Fruit fly (Drosophila melanogaster) whole organism, prepupa: Measurements from ENCODE around the gene CG17855.
A peak's percentile ranks its signal among the peaks of the same experiment; 100 is the strongest.

Source experiments
- CG10631 ChIP-seq: fragments of 200-800 bp; sonication (Bioruptor generic); optimal IDR thresholded peaks from 2 replicates; lab custom pipeline; 2016; ENCODE audit warnings: missing biosample characterization, missing genetic modification characterization
- CG10669 ChIP-seq: fragments of 200-800 bp; sonication (Bioruptor generic); optimal IDR thresholded peaks from 3 replicates; lab custom pipeline; 2018; ENCODE audit warnings: missing biosample characterization, mild to moderate bottlenecking, missing genetic modification characterization, moderate library complexity
- CG11294 ChIP-seq: fragments of 200-800 bp; sonication (Bioruptor generic); IDR thresholded peaks from 2 replicates; pipeline ENCODE4 v1.3.6; 2022; ENCODE audit warnings: missing biosample characterization, missing genetic modification characterization
- CG11902 ChIP-seq: fragments of 200-800 bp; sonication (Bioruptor generic); optimal IDR thresholded peaks from 3 replicates; lab custom pipeline; 2016; ENCODE audit warnings: missing biosample characterization, missing genetic modification characterization
- CG15336 ChIP-seq: fragments of 200-800 bp; sonication (Bioruptor generic); IDR thresholded peaks from 2 replicates; pipeline ENCODE4 v1.3.6; 2022; ENCODE audit warnings: missing biosample characterization, missing genetic modification characterization
- CG1621 ChIP-seq: fragments of 200-800 bp; sonication (Bioruptor generic); optimal IDR thresholded peaks from 3 replicates; lab custom pipeline; 2018; ENCODE audit warnings: missing biosample characterization, mild to moderate bottlenecking, missing genetic modification characterization
- CG16779 ChIP-seq: fragments of 200-800 bp; sonication (Bioruptor generic); optimal IDR thresholded peaks from 3 replicates; lab custom pipeline; 2017; ENCODE audit warnings: missing biosample characterization, mild to moderate bottlenecking, missing genetic modification characterization
- CG3032 ChIP-seq: fragments of 200-800 bp; optimal IDR thresholded peaks from 2 replicates; lab custom pipeline; 2019; ENCODE audit warnings: missing biosample characterization, mild to moderate bottlenecking, missing genetic modification characterization, moderate library complexity
- CG31627 ChIP-seq: fragments of 200-800 bp; sonication (Bioruptor generic); optimal IDR thresholded peaks from 3 replicates; lab custom pipeline; 2016; ENCODE audit warnings: missing biosample characterization, missing genetic modification characterization
- CG32006 ChIP-seq: fragments of 200-800 bp; sonication (Bioruptor generic); optimal IDR thresholded peaks from 3 replicates; lab custom pipeline; 2017; ENCODE audit warnings: missing biosample characterization, mild to moderate bottlenecking, missing genetic modification characterization
- CG3919 ChIP-seq: fragments of 200-800 bp; sonication (Bioruptor generic); optimal IDR thresholded peaks from 3 replicates; lab custom pipeline; 2016; ENCODE audit warnings: missing biosample characterization, missing genetic modification characterization
- CG6163 ChIP-seq: fragments of 200-800 bp; sonication (Bioruptor generic); IDR thresholded peaks from 3 replicates; pipeline ENCODE4 v1.3.6; 2022; ENCODE audit warnings: missing biosample characterization, missing genetic modification characterization
- CG6276 ChIP-seq: fragments of 200-800 bp; sonication (Bioruptor generic); optimal IDR thresholded peaks from 2 replicates; lab custom pipeline; 2017; ENCODE audit warnings: missing biosample characterization, mild to moderate bottlenecking, missing genetic modification characterization
- CG6792 ChIP-seq: fragments of 200-800 bp; sonication (Bioruptor generic); optimal IDR thresholded peaks from 3 replicates; lab custom pipeline; 2016; ENCODE audit warnings: missing biosample characterization, missing genetic modification characterization
- CG7368 ChIP-seq: fragments of 200-800 bp; sonication (Bioruptor generic); optimal IDR thresholded peaks from 3 replicates; lab custom pipeline; 2016; ENCODE audit warnings: missing biosample characterization, missing genetic modification characterization
- CG8319 ChIP-seq: fragments of 200-800 bp; sonication (Bioruptor generic); optimal IDR thresholded peaks from 3 replicates; lab custom pipeline; 2016; ENCODE audit warnings: missing biosample characterization, missing genetic modification characterization
- Eip78C ChIP-seq: fragments of 200-800 bp; sonication (Bioruptor generic); peaks from one replicate; lab custom pipeline; 2016; ENCODE audit warnings: missing biosample characterization, missing genetic modification characterization
- Eip93F ChIP-seq: fragments of 200-800 bp; sonication (Bioruptor generic); optimal IDR thresholded peaks from 2 replicates; lab custom pipeline; 2016; ENCODE audit warnings: missing biosample characterization, mild to moderate bottlenecking, missing genetic modification characterization
- Ets21C ChIP-seq: fragments of 200-800 bp; sonication (Bioruptor generic); optimal IDR thresholded peaks from 3 replicates; lab custom pipeline; 2016; ENCODE audit warnings: missing biosample characterization, missing genetic modification characterization
- Ets96B ChIP-seq: fragments of 200-800 bp; optimal IDR thresholded peaks from 2 replicates; lab custom pipeline; 2019; ENCODE audit warnings: missing biosample characterization, mild to moderate bottlenecking, missing genetic modification characterization, moderate library complexity
- Gug ChIP-seq: fragments of 200-800 bp; sonication (Bioruptor generic); IDR thresholded peaks from 2 replicates; pipeline ENCODE4 v1.3.6; 2022; ENCODE audit warnings: missing biosample characterization, missing genetic modification characterization
- Hr38 ChIP-seq: sonication (Bioruptor generic); optimal IDR thresholded peaks from 2 replicates; lab custom pipeline; 2016; ENCODE audit warnings: missing biosample characterization, missing genetic modification characterization
- Hr39 ChIP-seq: fragments of 200-800 bp; sonication (Bioruptor generic); optimal IDR thresholded peaks from 2 replicates; lab custom pipeline; 2016; ENCODE audit warnings: missing biosample characterization, missing genetic modification characterization
- Hr4 ChIP-seq: fragments of 200-800 bp; sonication (Bioruptor generic); optimal IDR thresholded peaks from 3 replicates; lab custom pipeline; 2016; ENCODE audit warnings: missing biosample characterization, missing genetic modification characterization
- Lpt ChIP-seq: fragments of 200-800 bp; sonication (Bioruptor generic); optimal IDR thresholded peaks from 3 replicates; lab custom pipeline; 2016; ENCODE audit warnings: missing biosample characterization, missing genetic modification characterization
- OdsH ChIP-seq: fragments of 200-800 bp; sonication (Bioruptor generic); optimal IDR thresholded peaks from 3 replicates; lab custom pipeline; 2016; ENCODE audit warnings: missing biosample characterization, missing genetic modification characterization
- Smox ChIP-seq: fragments of 200-800 bp; sonication (Bioruptor generic); optimal IDR thresholded peaks from 3 replicates; lab custom pipeline; 2016; ENCODE audit warnings: missing biosample characterization, missing genetic modification characterization
- Sox102F ChIP-seq: fragments of 200-800 bp; sonication (Bioruptor generic); optimal IDR thresholded peaks from 2 replicates; lab custom pipeline; 2016; ENCODE audit warnings: missing biosample characterization, mild to moderate bottlenecking, missing genetic modification characterization
- Sox14 ChIP-seq: fragments of 200-800 bp; sonication (Bioruptor generic); optimal IDR thresholded peaks from 3 replicates; lab custom pipeline; 2016; ENCODE audit warnings: missing biosample characterization, missing genetic modification characterization
- achi ChIP-seq: fragments of 200-800 bp; sonication (Bioruptor generic); optimal IDR thresholded peaks from 3 replicates; lab custom pipeline; 2016; ENCODE audit warnings: missing biosample characterization, missing genetic modification characterization
- acj6 ChIP-seq: fragments of 200-800 bp; sonication (Bioruptor generic); optimal IDR thresholded peaks from 3 replicates; lab custom pipeline; 2016; ENCODE audit warnings: missing biosample characterization, missing genetic modification characterization
- cyc ChIP-seq: fragments of 200-800 bp; sonication (Bioruptor generic); optimal IDR thresholded peaks from 3 replicates; lab custom pipeline; 2016; ENCODE audit warnings: missing biosample characterization, missing genetic modification characterization
- dsx ChIP-seq: fragments of 200-800 bp; optimal IDR thresholded peaks from 3 replicates; lab custom pipeline; 2019; ENCODE audit warnings: missing biosample characterization, mild to moderate bottlenecking, missing genetic modification characterization, moderate library complexity; ENCODE audit not compliant: poor library complexity, severe bottlenecking
- eg ChIP-seq: fragments of 200-800 bp; sonication (Bioruptor generic); IDR thresholded peaks from 3 replicates; pipeline ENCODE4 v1.3.6; 2022; ENCODE audit warnings: missing biosample characterization, missing genetic modification characterization
- esn ChIP-seq: fragments of 200-800 bp; sonication (Bioruptor generic); optimal IDR thresholded peaks from 2 replicates; lab custom pipeline; 2016; ENCODE audit warnings: missing biosample characterization, mild to moderate bottlenecking, missing genetic modification characterization, moderate library complexity
- fd59A ChIP-seq: fragments of 200-800 bp; sonication (Bioruptor generic); optimal IDR thresholded peaks from 2 replicates; lab custom pipeline; 2017; ENCODE audit warnings: missing biosample characterization, mild to moderate bottlenecking, missing genetic modification characterization, missing genetic modification reagents
- fd85E ChIP-seq: fragments of 200-800 bp; sonication (Bioruptor generic); optimal IDR thresholded peaks from 3 replicates; lab custom pipeline; 2016; ENCODE audit warnings: missing biosample characterization, missing genetic modification characterization
- fkh ChIP-seq: fragments of 200-800 bp; sonication (Bioruptor generic); optimal IDR thresholded peaks from 3 replicates; lab custom pipeline; 2017; ENCODE audit warnings: missing biosample characterization, mild to moderate bottlenecking, missing genetic modification characterization, moderate library complexity
- lz ChIP-seq: fragments of 200-800 bp; sonication (Bioruptor generic); optimal IDR thresholded peaks from 3 replicates; lab custom pipeline; 2016; ENCODE audit warnings: missing biosample characterization, missing genetic modification characterization
- pdm3 ChIP-seq: fragments of 200-800 bp; sonication (Bioruptor generic); optimal IDR thresholded peaks from 3 replicates; lab custom pipeline; 2016; ENCODE audit warnings: missing biosample characterization, missing genetic modification characterization
- salr ChIP-seq, 2 experiments: fragments of 200-800 bp; sonication (Bioruptor generic); optimal IDR thresholded peaks; 3 replicates each; lab custom pipeline; 2016 to 2018; ENCODE audit warnings: missing biosample characterization in 2 of 2, missing genetic modification characterization in 2 of 2, mild to moderate bottlenecking in 1 of 2
- spab ChIP-seq: fragments of 200-800 bp; sonication (Bioruptor generic); optimal IDR thresholded peaks from 2 replicates; lab custom pipeline; 2017; ENCODE audit warnings: missing biosample characterization, mild to moderate bottlenecking, missing genetic modification characterization, missing genetic modification reagents
- ss ChIP-seq, 2 experiments: fragments of 200-800 bp; sonication (Bioruptor generic); optimal IDR thresholded peaks; 2 replicates in 1 of 2; 3 replicates in 1 of 2; lab custom pipeline; 2017 to 2018; ENCODE audit warnings: mild to moderate bottlenecking in 2 of 2, missing biosample characterization in 2 of 2, missing genetic modification characterization in 2 of 2, moderate library complexity in 1 of 2
- svp ChIP-seq: fragments of 200-800 bp; sonication (Bioruptor generic); peaks from one replicate; lab custom pipeline; 2016; ENCODE audit warnings: missing biosample characterization, missing genetic modification characterization
- topi ChIP-seq: fragments of 200-800 bp; sonication (Bioruptor generic); optimal IDR thresholded peaks from 3 replicates; lab custom pipeline; 2016; ENCODE audit warnings: missing biosample characterization, missing genetic modification characterization
- vri ChIP-seq: fragments of 200-800 bp; sonication (Bioruptor generic); optimal IDR thresholded peaks from 3 replicates; lab custom pipeline; 2016; ENCODE audit warnings: missing biosample characterization, mild to moderate bottlenecking, missing genetic modification characterization

CG17855 gene

DNA sequence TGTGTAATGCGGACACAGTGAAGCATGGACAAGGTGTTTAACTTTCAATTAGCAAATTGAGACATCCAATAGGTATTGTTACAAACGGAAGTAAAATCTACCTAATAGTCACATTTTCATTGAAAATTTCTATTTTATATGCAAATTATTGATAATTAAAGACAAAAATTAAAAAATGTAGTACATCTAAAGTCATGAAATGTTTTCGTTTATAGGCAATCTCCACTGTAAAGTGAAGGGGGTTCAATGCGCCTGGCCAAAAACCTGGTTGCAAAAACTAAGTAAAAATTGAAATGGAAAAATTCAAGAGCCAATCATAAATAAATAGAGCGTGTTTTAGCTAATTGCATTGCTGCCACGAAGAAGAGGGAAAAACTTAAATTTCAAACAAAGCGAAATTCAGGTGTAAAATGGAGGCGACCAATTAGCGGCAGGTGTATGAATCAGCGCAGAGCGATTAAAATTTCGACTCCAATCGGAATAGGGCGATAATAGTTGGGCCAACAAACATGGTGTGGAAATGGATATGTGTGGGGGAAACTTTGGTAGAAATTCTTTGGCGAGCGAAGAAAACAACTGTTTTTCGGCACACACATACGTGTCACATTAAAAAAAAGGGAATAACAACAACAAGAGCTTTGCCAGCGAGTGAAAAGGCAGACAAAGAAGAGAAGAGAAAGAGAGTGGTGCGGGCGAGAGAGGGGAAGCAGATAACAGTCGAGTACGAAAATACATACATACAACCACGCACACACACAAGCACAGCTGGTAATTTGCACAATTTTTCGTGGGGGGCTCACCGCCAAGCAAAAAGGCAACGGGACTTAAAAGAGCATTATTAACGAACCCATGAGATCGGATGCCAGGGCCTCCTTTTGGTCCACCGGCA, 46.7 kb upstream of the CG17855 start (continued):
- TF ChIP-seq CG6276 (GFP tag; lab: Kevin White, UChicago) (peak; percentile 56), spab (GFP tag; lab: Kevin White, UChicago) (no peak), CG8319 (GFP tag; lab: Kevin White, UChicago) (peak; percentile 28), fd85E (no peak), fd59A (GFP tag; lab: Kevin White, UChicago) (no peak), vri (GFP tag; lab: Kevin White, UChicago) (peak; percentile 17), topi (GFP tag; lab: Kevin White, UChicago) (peak; percentile 45), esn (GFP tag; lab: Kevin White, UChicago) (peak; percentile 40), CG11902 (GFP tag; lab: Kevin White, UChicago) (peak; percentile 17), CG7368 (GFP tag; lab: Kevin White, UChicago) (peak; percentile 36), Hr38 (GFP tag; lab: Kevin White, UChicago) (no peak), Lpt (GFP tag; lab: Kevin White, UChicago) (no peak), CG3032 (tag; lab: Kevin White, UChicago) (peak; percentile 32), Eip93F (no peak), ss (GFP tag; optimal IDR thresholded peaks at IDR 0.05; lab: Kevin White, UChicago) (peak in 1 of 2 experiments; percentile 36), cyc (GFP tag; lab: Kevin White, UChicago) (peak; percentile 54), lz (GFP tag; lab: Kevin White, UChicago) (peak; percentile 70), Hr39 (GFP tag; lab: Kevin White, UChicago) (peak; percentile 43), achi (GFP tag; lab: Kevin White, UChicago) (peak; percentile 40), Ets96B (peak; percentile 31)
- TF ChIP-seq, all 60 proteins: peak for 39

DNA sequence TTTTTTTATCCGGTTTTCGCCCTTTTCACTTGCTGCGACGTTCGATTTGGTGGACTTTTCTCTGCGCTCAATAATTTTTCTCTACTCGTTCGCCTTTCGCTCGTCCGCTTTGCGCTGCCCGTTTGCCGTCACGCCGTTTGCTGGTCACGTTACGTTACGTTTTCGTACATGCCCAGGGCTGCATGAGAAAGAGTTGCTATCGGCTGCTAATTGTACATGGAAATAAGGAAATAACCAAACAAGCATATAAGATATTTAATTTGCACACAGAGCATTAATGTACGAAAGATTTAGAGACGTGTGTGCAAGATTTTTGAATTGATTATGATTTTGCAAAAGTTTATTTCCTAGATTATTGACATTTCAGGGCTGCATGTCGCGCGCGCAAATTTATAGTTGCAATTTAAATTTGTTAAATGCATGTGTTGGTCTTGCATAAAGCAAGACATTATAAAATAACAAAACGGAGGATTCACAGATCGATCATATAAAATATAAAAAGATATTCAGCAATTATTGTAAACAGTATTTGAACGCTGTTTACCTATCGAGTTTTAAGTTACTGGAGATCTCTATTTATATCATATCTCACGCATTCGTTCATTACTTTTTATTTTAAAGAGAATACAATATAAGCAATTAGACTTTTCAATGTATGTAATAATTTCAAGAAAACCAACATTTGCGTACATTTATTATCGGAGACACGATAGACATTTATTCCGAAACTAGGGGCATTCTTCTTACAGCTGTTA, 45.5 kb upstream of the CG17855 start, which contains the start of gene Gdi:
TSS of gene Gdi (minus strand) at position 214 of the 755 bp plus-strand sequence.
- TF ChIP-seq CG16779, result no peak
- no peak for TF ChIP-seq Sox14 (GFP tag; lab: Kevin White, UChicago)
- TF ChIP-seq salr (GFP tag; optimal IDR thresholded peaks at IDR 0.05; lab: Kevin White, UChicago), result no peak
- TF ChIP-seq Smox (GFP tag; lab: Kevin White, UChicago), result peak; percentile 15
- TF ChIP-seq CG11294 (GFP tag; lab: Robert Waterston, UW), result no peak
- TF ChIP-seq svp (GFP tag; lab: Kevin White, UChicago), result peak; percentile 56
- TF ChIP-seq CG31627 (GFP tag; lab: Kevin White, UChicago), result peak; percentile 38
- TF ChIP-seq pdm3 (GFP tag; lab: Kevin White, UChicago), result peak; percentile 43
- peak; percentile 12 for TF ChIP-seq CG32006 (GFP tag; lab: Kevin White, UChicago)
- TF ChIP-seq Ets21C (GFP tag; lab: Kevin White, UChicago), result peak; percentile 3
- peak; percentile 7 for TF ChIP-seq Eip93F
- peak; percentile 2 for TF ChIP-seq CG6792 (GFP tag; lab: Kevin White, UChicago)
- peak; percentile 40 for TF ChIP-seq CG3919 (GFP tag; lab: Kevin White, UChicago)
- TF ChIP-seq CG15336 (GFP tag; lab: Robert Waterston, UW), result no peak
- TF ChIP-seq fkh (GFP tag; lab: Kevin White, UChicago), result peak; percentile 67
- no peak for TF ChIP-seq CG10631 (GFP tag; lab: Kevin White, UChicago)
- TF ChIP-seq Eip78C (GFP tag; lab: Kevin White, UChicago), result peak; percentile 15
- no peak for TF ChIP-seq Sox102F (GFP tag; lab: Kevin White, UChicago)
- TF ChIP-seq eg (GFP tag; lab: Robert Waterston, UW), result no peak
- no peak for TF ChIP-seq spab (GFP tag; lab: Kevin White, UChicago)
- no peak for TF ChIP-seq Hr4 (GFP tag; lab: Kevin White, UChicago)
- no peak for TF ChIP-seq CG10669
- no peak for TF ChIP-seq CG1621 (tag; lab: Kevin White, UChicago)
- TF ChIP-seq Gug (GFP tag; lab: Robert Waterston, UW), result no peak
- peak; percentile 30 for TF ChIP-seq acj6
- TF ChIP-seq Hr39 (GFP tag; lab: Kevin White, UChicago), result peak; percentile 12
- TF ChIP-seq CG6163 (GFP tag; lab: Robert Waterston, UW), result peak; percentile 50; the same call in 2 of the 3 replicates
- peak in 1 of 2 experiments; percentile 5 for TF ChIP-seq ss (GFP tag; optimal IDR thresholded peaks at IDR 0.05; lab: Kevin White, UChicago)
- TF ChIP-seq topi (GFP tag; lab: Kevin White, UChicago), result no peak
- peak; percentile 32 for TF ChIP-seq OdsH (GFP tag; lab: Kevin White, UChicago)
- no peak for TF ChIP-seq fd59A (GFP tag; lab: Kevin White, UChicago)
- peak; percentile 9 for TF ChIP-seq lz (GFP tag; lab: Kevin White, UChicago)
- no peak for TF ChIP-seq dsx
- peak; percentile 4 for TF ChIP-seq CG3032 (tag; lab: Kevin White, UChicago)
